Fruit fly (Drosophila melanogaster) whole organism, pupa: ENCODE results near the gene escl.

Experiments used
- CG10348 ChIP-seq: fragments of 200-800 bp; sonication (Bioruptor generic); IDR thresholded peaks from 2 replicates; pipeline ENCODE4 v1.3.6; 2022; ENCODE audit warnings: missing biosample characterization, missing genetic modification characterization
- CG12605 ChIP-seq: fragments of 200-800 bp; sonication (Bioruptor generic); IDR thresholded peaks from 2 replicates; pipeline ENCODE4 v1.3.6; 2022; ENCODE audit warnings: missing biosample characterization, missing genetic modification characterization
- CG13204 ChIP-seq: fragments of 200-800 bp; sonication (Bioruptor generic); optimal IDR thresholded peaks from 2 replicates; lab custom pipeline; 2018; ENCODE audit warnings: missing biosample characterization, mild to moderate bottlenecking, missing genetic modification characterization, moderate library complexity
- CG14655 ChIP-seq: fragments of 200-800 bp; sonication (Bioruptor generic); optimal IDR thresholded peaks from 3 replicates; lab custom pipeline; 2017; ENCODE audit warnings: mild to moderate bottlenecking, missing biosample characterization, missing genetic modification reagents, missing genetic modification characterization
- CG15710 ChIP-seq: fragments of 200-800 bp; sonication (Bioruptor generic); optimal IDR thresholded peaks from 2 replicates; lab custom pipeline; 2018; ENCODE audit warnings: missing biosample characterization, mild to moderate bottlenecking, missing genetic modification characterization, moderate library complexity
- CG17806 ChIP-seq: fragments of 200-800 bp; sonication (Bioruptor generic); optimal IDR thresholded peaks from 2 replicates; lab custom pipeline; 2018; ENCODE audit warnings: missing biosample characterization, mild to moderate bottlenecking, missing genetic modification characterization, moderate library complexity
- CG32121 ChIP-seq: fragments of 200-800 bp; sonication (Bioruptor generic); IDR thresholded peaks from 2 replicates; pipeline ENCODE4 v1.3.6; 2022; ENCODE audit warnings: missing biosample characterization, missing genetic modification characterization
- CG34367 ChIP-seq: fragments of 200-800 bp; sonication (Bioruptor generic); optimal IDR thresholded peaks from 2 replicates; lab custom pipeline; 2018; ENCODE audit warnings: missing biosample characterization, mild to moderate bottlenecking, missing genetic modification characterization
- CG4496 ChIP-seq: fragments of 200-800 bp; sonication (Bioruptor generic); IDR thresholded peaks from 3 replicates; pipeline ENCODE4 v1.3.6; 2022; ENCODE audit warnings: missing biosample characterization, missing genetic modification characterization
- CG8159 ChIP-seq: fragments of 200-800 bp; sonication (Bioruptor generic); optimal IDR thresholded peaks from 3 replicates; lab custom pipeline; 2018; ENCODE audit warnings: missing biosample characterization, mild to moderate bottlenecking, missing genetic modification characterization, moderate library complexity
- CG8301 ChIP-seq: fragments of 200-800 bp; sonication (Bioruptor generic); optimal IDR thresholded peaks from 2 replicates; lab custom pipeline; 2018; ENCODE audit warnings: missing biosample characterization, mild to moderate bottlenecking, missing genetic modification characterization
- CG9948 ChIP-seq: fragments of 200-800 bp; sonication (Bioruptor generic); optimal IDR thresholded peaks from 2 replicates; lab custom pipeline; 2018; ENCODE audit warnings: missing biosample characterization, mild to moderate bottlenecking, missing genetic modification characterization, moderate library complexity
- D1 ChIP-seq: fragments of 200-800 bp; sonication (Bioruptor generic); optimal IDR thresholded peaks from 2 replicates; lab custom pipeline; 2018; ENCODE audit warnings: missing biosample characterization, mild to moderate bottlenecking, missing genetic modification characterization, moderate library complexity
- EcR ChIP-seq: fragments of 200-800 bp; sonication (Bioruptor generic); optimal IDR thresholded peaks from 3 replicates; lab custom pipeline; 2019; ENCODE audit warnings: missing biosample characterization, missing genetic modification characterization, mild to moderate bottlenecking, moderate library complexity, missing genetic modification reagents
- Ets98B ChIP-seq: fragments of 200-800 bp; sonication (Bioruptor generic); IDR thresholded peaks from 2 replicates; pipeline ENCODE4 v1.3.6; 2022; ENCODE audit warnings: missing biosample characterization, missing genetic modification characterization
- Pif1A ChIP-seq: fragments of 200-800 bp; sonication (Bioruptor generic); optimal IDR thresholded peaks from 3 replicates; lab custom pipeline; 2016; ENCODE audit warnings: missing biosample characterization, missing genetic modification characterization
- Pif1B ChIP-seq: fragments of 200-800 bp; sonication (Bioruptor generic); optimal IDR thresholded peaks from 3 replicates; lab custom pipeline; 2016; ENCODE audit warnings: missing biosample characterization, missing genetic modification characterization
- Snoo ChIP-seq: fragments of 200-800 bp; sonication (Bioruptor generic); optimal IDR thresholded peaks from 3 replicates; lab custom pipeline; 2017; ENCODE audit warnings: missing biosample characterization, mild to moderate bottlenecking, missing genetic modification characterization, inconsistent platforms
- fd96Ca ChIP-seq: fragments of 200-800 bp; sonication (Bioruptor generic); IDR thresholded peaks from 3 replicates; pipeline ENCODE4 v1.3.6; 2022; ENCODE audit warnings: missing biosample characterization, missing genetic modification characterization
- gl ChIP-seq: fragments of 200-800 bp; sonication (Bioruptor generic); optimal IDR thresholded peaks from 2 replicates; lab custom pipeline; 2018; ENCODE audit warnings: missing biosample characterization, mild to moderate bottlenecking, missing genetic modification characterization
- rn ChIP-seq: fragments of 200-800 bp; sonication (Bioruptor generic); IDR thresholded peaks from 2 replicates; pipeline ENCODE4 v1.3.6; 2022; ENCODE audit warnings: missing biosample characterization, missing genetic modification characterization

The escl gene

DNA sequence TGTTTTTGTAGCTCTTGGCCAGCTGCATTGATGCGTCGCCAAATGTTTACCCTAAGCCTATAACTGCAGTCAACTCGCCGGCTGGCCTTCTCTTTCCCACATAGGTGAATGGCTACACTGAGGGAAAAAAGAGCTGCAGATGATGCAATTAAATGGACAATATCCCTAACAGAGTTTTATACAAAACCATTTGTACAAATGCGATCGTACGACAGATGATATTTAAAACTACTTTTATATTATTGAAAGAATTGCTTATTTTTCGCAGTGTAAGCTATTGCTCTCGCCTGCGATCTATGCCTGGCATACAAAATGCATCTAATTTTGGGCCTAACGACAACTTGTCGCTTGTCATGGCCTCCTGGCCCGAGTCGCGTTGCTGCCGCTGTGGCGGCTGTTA, 40.8 kb upstream of the escl start:
- TF ChIP-seq rn (GFP tag; lab: Robert Waterston, UW): peak; percentile 89
- peak; percentile 36 for TF ChIP-seq Snoo (tag; lab: Kevin White, UChicago)
- peak; percentile 67 for TF ChIP-seq CG9948 (tag; lab: Kevin White, UChicago)
- TF ChIP-seq CG14655: peak; percentile 85
- TF ChIP-seq Ets98B (GFP tag; lab: Robert Waterston, UW): peak; percentile 94
- peak; percentile 34 for TF ChIP-seq CG8159
- TF ChIP-seq fd96Ca (GFP tag; lab: Robert Waterston, UW): peak; percentile 94
- peak; percentile 80 for TF ChIP-seq Pif1A (GFP tag; lab: Kevin White, UChicago)
- TF ChIP-seq CG12605: peak; percentile 89
- TF ChIP-seq CG15710 (tag; lab: Kevin White, UChicago): peak; percentile 57
- TF ChIP-seq D1 (tag; lab: Kevin White, UChicago): no peak
- peak; percentile 95 for TF ChIP-seq CG4496
- peak; percentile 68 for TF ChIP-seq CG34367 (tag; lab: Kevin White, UChicago)
- peak; percentile 44 for TF ChIP-seq CG17806 (tag; lab: Kevin White, UChicago)
- TF ChIP-seq Pif1B (GFP tag; lab: Kevin White, UChicago): peak; percentile 48
- no peak for TF ChIP-seq gl (tag; lab: Kevin White, UChicago)
- peak; percentile 94 for TF ChIP-seq CG32121
- TF ChIP-seq CG8301 (tag; lab: Kevin White, UChicago): peak; percentile 87
- peak; percentile 48 for TF ChIP-seq CG13204 (GFP tag; lab: Kevin White, UChicago)
- peak; percentile 75 for TF ChIP-seq CG10348 (GFP tag; lab: Robert Waterston, UW)
- TF ChIP-seq EcR (GFP tag; lab: Kevin White, UChicago): no peak

DNA sequence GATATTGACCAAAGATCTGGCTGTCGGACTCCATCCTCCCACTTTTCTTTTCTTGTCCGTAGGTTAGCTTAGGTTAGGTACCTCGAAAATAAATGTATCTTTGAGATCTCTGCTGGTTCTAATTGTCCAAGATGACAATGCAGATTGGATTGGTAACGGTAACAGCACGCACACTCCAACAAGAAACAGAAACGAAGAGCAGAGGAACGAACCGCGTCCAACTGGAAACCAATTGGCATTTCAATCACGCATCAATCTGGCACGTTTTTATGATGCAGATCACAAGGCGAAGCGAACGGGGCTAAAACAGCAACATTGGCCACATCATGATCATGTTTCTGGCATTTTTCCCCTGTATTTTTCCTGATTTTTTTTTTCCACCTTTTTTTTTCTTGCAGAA, 34.9 kb upstream of the escl start:
- TF ChIP-seq Ets98B (GFP tag; lab: Robert Waterston, UW) (no peak), CG10348 (GFP tag; lab: Robert Waterston, UW) (no peak), Pif1A (GFP tag; lab: Kevin White, UChicago) (no peak), CG9948 (tag; lab: Kevin White, UChicago) (no peak), Pif1B (GFP tag; lab: Kevin White, UChicago) (no peak)

- TF ChIP-seq CG9948 (tag; lab: Kevin White, UChicago) (no peak), Ets98B (GFP tag; lab: Robert Waterston, UW) (no peak), Pif1A (GFP tag; lab: Kevin White, UChicago) (peak; percentile 10), Snoo (tag; lab: Kevin White, UChicago) (no peak), CG8159 (peak; percentile 18), D1 (tag; lab: Kevin White, UChicago) (no peak), CG34367 (tag; lab: Kevin White, UChicago) (no peak), CG15710 (tag; lab: Kevin White, UChicago) (no peak), CG14655 (peak; percentile 32), EcR (GFP tag; lab: Kevin White, UChicago) (no peak), Pif1B (GFP tag; lab: Kevin White, UChicago) (no peak), gl (tag; lab: Kevin White, UChicago) (no peak), CG17806 (tag; lab: Kevin White, UChicago) (no peak)
- TF ChIP-seq, all 21 proteins: peak for 3
These were observed 32.0 kb upstream of the escl start for dm6 chr2L:11958729-11959128.

dm6 chr2L:11960909-11961308, 29.8 kb upstream of the escl start:
- TF ChIP-seq CG34367 (tag; lab: Kevin White, UChicago): no peak
- no peak for TF ChIP-seq Snoo (tag; lab: Kevin White, UChicago)
- no peak for TF ChIP-seq CG8301 (tag; lab: Kevin White, UChicago)
- TF ChIP-seq Pif1A (GFP tag; lab: Kevin White, UChicago): no peak

- TF ChIP-seq CG34367 (tag; lab: Kevin White, UChicago) (no peak), CG10348 (GFP tag; lab: Robert Waterston, UW) (no peak), CG12605 (no peak), Pif1A (GFP tag; lab: Kevin White, UChicago) (peak; percentile 21), CG13204 (GFP tag; lab: Kevin White, UChicago) (no peak)
These were observed 27.1 kb upstream of the escl start for dm6 chr2L:11963422-11964322.
